Worm (Caenorhabditis elegans) whole organism, L4/young adult: ENCODE data around the gene B0303.4.

Experiments used
- W03F9.2 ChIP-seq: fragments of 150-350 bp; optimal IDR thresholded peaks from 2 replicates; lab custom pipeline; 2014; ENCODE audit warnings: missing biosample characterization, missing genetic modification characterization
- dao-5 ChIP-seq: sonication (generic microtip); optimal IDR thresholded peaks from 2 replicates; lab custom pipeline; 2016; ENCODE audit warnings: missing genotype, missing genetic modification characterization, moderate library complexity, missing compliant biosample characterization
- him-1 ChIP-seq: sonication (generic microtip); optimal IDR thresholded peaks from 2 replicates; lab custom pipeline; 2016; ENCODE audit warnings: missing genotype, missing genetic modification reagents, missing genetic modification characterization, missing compliant biosample characterization

- TF ChIP-seq him-1 (tag; lab: Kevin White, UChicago) (no peak), W03F9.2 (tag; lab: Kevin White, UChicago) (no peak), dao-5 (no peak)
Measured at ce11 chrIII:8653875-8654386, 35.7 kb upstream of the B0303.4 start, which contains the start of gene F22B7.9.
